Worm (Caenorhabditis elegans) whole organism, L4 larva: ENCODE data around the gene clec-2.

Source experiments
- F26F4.8 ChIP-seq: fragments of 200-800 bp; sonication (Bioruptor generic); conservative IDR thresholded peaks from 2 replicates; pipeline ENCODE4 v1.3.6; 2022; ENCODE audit warnings: missing genetic modification characterization, missing compliant biosample characterization
- F37D6.2 ChIP-seq: sonication (generic microtip); optimal IDR thresholded peaks from 2 replicates; lab custom pipeline; 2016; ENCODE audit warnings: mild to moderate bottlenecking, missing genetic modification characterization, missing compliant biosample characterization
- R02D3.7 ChIP-seq: fragments of 150-350 bp; sonication (generic microtip); optimal IDR thresholded peaks from 3 replicates; lab custom pipeline; 2014; ENCODE audit warnings: missing biosample characterization, missing genetic modification characterization
- Y48G9A.11 ChIP-seq: fragments of 200-800 bp; sonication (Bioruptor generic); IDR thresholded peaks from 2 replicates; pipeline ENCODE4 v1.3.6; 2022; ENCODE audit warnings: missing genetic modification reagents, missing genetic modification characterization, missing compliant biosample characterization
- Y75B8A.6 ChIP-seq: fragments of 200-800 bp; sonication (Bioruptor generic); IDR thresholded peaks from 2 replicates; pipeline ENCODE4 v1.3.6; 2022; ENCODE audit warnings: missing genetic modification reagents, missing genetic modification characterization, missing compliant biosample characterization
- ZK546.5 ChIP-seq, 2 experiments: sonication (generic microtip); optimal IDR thresholded peaks; 2 replicates each; lab custom pipeline; 2017; ENCODE audit warnings: missing biosample characterization in 2 of 2, missing genetic modification characterization in 2 of 2
- ama-1 ChIP-seq: fragments of 150-350 bp; optimal IDR thresholded peaks from 2 replicates; lab custom pipeline; 2014; ENCODE audit warnings: inconsistent platforms, mixed read lengths
- arid-1 ChIP-seq: fragments of 200-800 bp; sonication (Bioruptor generic); conservative IDR thresholded peaks from 2 replicates; pipeline ENCODE4 v1.3.6; 2022; ENCODE audit warnings: missing genetic modification reagents, missing genetic modification characterization, missing compliant biosample characterization
- ceh-44 ChIP-seq: fragments of 200-800 bp; sonication (Bioruptor generic); IDR thresholded peaks from 2 replicates; pipeline ENCODE4 v1.3.6; 2022; ENCODE audit warnings: missing genetic modification reagents, missing genetic modification characterization, missing compliant biosample characterization
- ceh-82 ChIP-seq: sonication (generic microtip); optimal IDR thresholded peaks from 2 replicates; lab custom pipeline; 2017; ENCODE audit warnings: missing biosample characterization, missing genetic modification characterization
- ctbp-1 ChIP-seq: fragments of 200-800 bp; sonication (Bioruptor generic); IDR thresholded peaks from 2 replicates; pipeline ENCODE4 v1.3.6; 2022; ENCODE audit warnings: missing genetic modification reagents, missing genetic modification characterization, missing compliant biosample characterization
- daf-12 ChIP-seq: fragments of 150-350 bp; optimal IDR thresholded peaks from 2 replicates; lab custom pipeline; 2014; ENCODE audit warnings: missing biosample characterization, missing genetic modification reagents, missing genetic modification characterization
- dmd-8 ChIP-seq: fragments of 200-800 bp; sonication (Bioruptor generic); IDR thresholded peaks from 2 replicates; pipeline ENCODE4 v1.3.6; 2022; ENCODE audit warnings: missing genetic modification characterization, missing compliant biosample characterization
- dmd-9 ChIP-seq: fragments of 200-800 bp; sonication (Bioruptor generic); IDR thresholded peaks from 2 replicates; pipeline ENCODE4 v1.3.6; 2022; ENCODE audit warnings: missing genetic modification reagents, missing genetic modification characterization, missing compliant biosample characterization
- dpl-1 ChIP-seq: fragments of 150-350 bp; optimal IDR thresholded peaks from 2 replicates; lab custom pipeline; 2014; ENCODE audit warnings: missing biosample characterization, missing genetic modification reagents, missing genetic modification characterization
- duxl-1 ChIP-seq: sonication (generic microtip); optimal IDR thresholded peaks from 2 replicates; lab custom pipeline; 2016; ENCODE audit warnings: mild to moderate bottlenecking, missing genetic modification characterization, moderate library complexity, missing compliant biosample characterization; ENCODE audit not compliant: poor library complexity
- egl-43 ChIP-seq: fragments of 200-800 bp; sonication (Bioruptor generic); IDR thresholded peaks from 2 replicates; pipeline ENCODE4 v1.3.6; 2022; ENCODE audit warnings: missing genetic modification reagents, missing genetic modification characterization, missing compliant biosample characterization
- fos-1 ChIP-seq: fragments of 150-350 bp; optimal IDR thresholded peaks from 2 replicates; lab custom pipeline; 2014; ENCODE audit warnings: missing biosample characterization, missing genetic modification characterization
- hlh-11 ChIP-seq: fragments of 200-800 bp; sonication (Bioruptor generic); optimal IDR thresholded peaks from 2 replicates; lab custom pipeline; 2018; ENCODE audit warnings: mild to moderate bottlenecking, missing genetic modification characterization, missing compliant biosample characterization
- lim-7 ChIP-seq: fragments of 200-800 bp; sonication (Bioruptor generic); IDR thresholded peaks from 2 replicates; pipeline ENCODE4 v1.3.6; 2022; ENCODE audit warnings: missing genetic modification characterization, missing compliant biosample characterization
- lin-15B ChIP-seq: fragments of 150-350 bp; sonication (generic microtip); optimal IDR thresholded peaks from 3 replicates; lab custom pipeline; 2014; ENCODE audit warnings: missing biosample characterization, missing genetic modification characterization
- lin-38 ChIP-seq: fragments of 200-800 bp; sonication (Bioruptor generic); IDR thresholded peaks from 2 replicates; pipeline ENCODE4 v1.3.6; 2022; ENCODE audit warnings: missing genetic modification reagents, missing genetic modification characterization, missing compliant biosample characterization
- lir-3 ChIP-seq: sonication (generic microtip); optimal IDR thresholded peaks from 2 replicates; lab custom pipeline; 2016; ENCODE audit warnings: mild to moderate bottlenecking, missing genetic modification characterization, missing compliant biosample characterization
- mdl-1 ChIP-seq, 2 experiments: fragments of 150-350 bp in 1 of 2; sonication (generic microtip) in 1 of 2; optimal IDR thresholded peaks; 2 replicates each; lab custom pipeline; 2014 to 2017; ENCODE audit warnings: missing biosample characterization in 2 of 2, missing genetic modification characterization in 2 of 2
- mdt-29 ChIP-seq: fragments of 200-800 bp; sonication (Bioruptor generic); IDR thresholded peaks from 2 replicates; pipeline ENCODE4 v1.3.6; 2022; ENCODE audit warnings: missing genetic modification reagents, missing genetic modification characterization, missing compliant biosample characterization
- mes-2 ChIP-seq: sonication (generic microtip); optimal IDR thresholded peaks from 2 replicates; lab custom pipeline; 2016; ENCODE audit warnings: missing genotype, mild to moderate bottlenecking, missing genetic modification characterization, missing compliant biosample characterization; ENCODE audit not compliant: poor library complexity, severe bottlenecking
- mxl-2 ChIP-seq: fragments of 200-800 bp; sonication (Bioruptor generic); conservative IDR thresholded peaks from 2 replicates; pipeline ENCODE4 v1.3.6; 2022; ENCODE audit warnings: missing genetic modification reagents, missing genetic modification characterization, missing compliant biosample characterization
- nhr-48 ChIP-seq: sonication (generic microtip); optimal IDR thresholded peaks from 2 replicates; lab custom pipeline; 2016; ENCODE audit warnings: mild to moderate bottlenecking, missing genetic modification characterization, missing compliant biosample characterization
- set-16 ChIP-seq: fragments of 200-800 bp; sonication (Bioruptor generic); IDR thresholded peaks from 2 replicates; pipeline ENCODE4 v1.3.6; 2022; ENCODE audit warnings: missing genetic modification reagents, missing genetic modification characterization, missing compliant biosample characterization
- tag-97 ChIP-seq: fragments of 200-800 bp; sonication (Bioruptor generic); IDR thresholded peaks from 2 replicates; pipeline ENCODE4 v1.3.6; 2022; ENCODE audit warnings: missing genetic modification characterization, missing compliant biosample characterization
- unc-130 ChIP-seq: sonication (generic microtip); optimal IDR thresholded peaks from 2 replicates; lab custom pipeline; 2016; ENCODE audit warnings: missing genetic modification reagents, missing genetic modification characterization, missing compliant biosample characterization
- unc-39 ChIP-seq: sonication (generic microtip); optimal IDR thresholded peaks from 2 replicates; lab custom pipeline; 2017; ENCODE audit warnings: missing biosample characterization, missing genetic modification characterization
- unc-62 ChIP-seq, 3 experiments: fragments of 150-350 bp in 1 of 3; sonication (generic microtip); optimal IDR thresholded peaks in 2 of 3; peaks in 1 of 3; 1 replicate in 1 of 3; 2 replicates in 2 of 3; lab custom pipeline; 2014 to 2017; ENCODE audit warnings: missing biosample characterization in 3 of 3, missing genetic modification characterization in 3 of 3, missing genetic modification reagents in 3 of 3, missing genotype in 1 of 3
- zfp-2 ChIP-seq: sonication (generic microtip); optimal IDR thresholded peaks from 2 replicates; lab custom pipeline; 2016; ENCODE audit warnings: mild to moderate bottlenecking, missing genetic modification characterization, missing compliant biosample characterization
- zip-2 ChIP-seq: fragments of 150-350 bp; optimal IDR thresholded peaks from 2 replicates; lab custom pipeline; 2014; ENCODE audit warnings: missing biosample characterization, missing genetic modification characterization
- ztf-11 ChIP-seq: fragments of 150-350 bp; optimal IDR thresholded peaks from 2 replicates; lab custom pipeline; 2014; ENCODE audit warnings: missing biosample characterization, missing genetic modification characterization

Gene clec-2

DNA sequence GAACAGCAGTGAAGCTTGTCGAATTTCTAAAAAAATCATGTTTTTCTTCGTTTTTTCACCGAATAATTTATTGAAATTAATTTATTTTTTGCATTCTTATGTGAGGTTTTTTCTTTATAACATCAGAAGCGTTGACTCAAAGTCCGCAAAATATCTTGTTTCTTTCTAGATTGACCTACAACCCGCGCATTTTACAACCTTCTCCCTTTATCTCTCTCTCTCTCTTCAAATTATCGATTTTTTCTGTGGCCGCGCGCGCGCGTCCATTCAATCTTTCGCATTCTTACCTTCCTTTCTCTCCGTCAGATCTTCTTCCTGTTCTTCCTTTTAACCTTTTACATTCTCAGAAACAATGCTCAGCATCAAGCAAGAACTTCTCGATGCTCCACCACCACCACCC lies 17.7 kb downstream of the clec-2 start, which contains the start of gene lido-12:
TSS of gene lido-12 (plus strand) at position 301 of the 400 bp plus-strand sequence.
- TF ChIP-seq dpl-1 (GFP tag; lab: Kevin White, UChicago) = no peak
- no peak for TF ChIP-seq lir-3
- TF ChIP-seq mdl-1 (tag; optimal IDR thresholded peaks at IDR 0.05; lab: Kevin White, UChicago) = no peak
- TF ChIP-seq lim-7 (GFP tag; lab: Robert Waterston, UW) = no peak
- TF ChIP-seq unc-39 = no peak
- TF ChIP-seq, all 104 proteins: peak for 0

DNA sequence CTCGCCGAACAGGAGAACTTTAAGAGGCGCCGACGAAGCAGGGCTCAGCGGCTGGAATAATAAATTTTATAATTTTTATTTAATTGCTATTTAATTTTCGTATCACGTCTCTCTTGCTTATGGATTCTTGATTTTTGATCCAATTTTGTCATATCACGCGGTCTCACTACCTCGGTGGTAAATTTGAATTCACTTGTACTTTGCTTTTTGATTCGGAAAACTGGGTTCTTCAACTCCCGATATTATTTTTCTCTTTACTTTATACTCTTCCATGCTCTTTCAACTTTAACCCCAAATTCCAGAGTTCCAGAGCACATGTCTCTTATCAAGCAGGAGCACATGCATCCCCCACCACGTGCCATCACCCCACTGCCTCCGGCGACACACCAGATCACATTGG lies 19.6 kb downstream of the clec-2 start, which contains the start of gene lido-11:
TSS of gene lido-11 (plus strand) at position 301 of the 400 bp plus-strand sequence.
- TF ChIP-seq ceh-82 (tag; lab: Kevin White, UChicago) (no peak), dpl-1 (GFP tag; lab: Kevin White, UChicago) (no peak), egl-43 (no peak), fos-1 (tag; lab: Kevin White, UChicago) (no peak), Y48G9A.11 (GFP tag; lab: Robert Waterston, UW) (no peak), dmd-9 (GFP tag; lab: Robert Waterston, UW) (no peak)
- TF ChIP-seq, all 104 proteins: peak for 0

DNA sequence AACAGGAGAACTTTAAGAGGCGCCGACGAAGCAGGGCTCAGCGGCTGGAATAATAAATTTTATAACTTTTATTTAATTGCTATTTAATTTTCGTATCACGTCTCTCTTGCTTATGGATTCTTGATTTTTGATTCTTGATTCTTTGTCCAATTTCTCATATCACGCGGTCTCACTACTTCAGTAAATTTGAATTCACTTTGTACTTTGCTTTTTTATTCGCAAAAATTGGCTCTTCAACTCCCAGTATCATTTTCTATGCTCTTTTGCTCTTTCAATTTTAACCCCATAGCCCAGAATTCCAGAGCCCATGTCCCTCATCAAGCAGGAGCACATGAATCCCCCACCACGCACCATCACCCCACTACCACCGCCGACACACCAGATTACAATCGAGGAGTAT lies 21.0 kb downstream of the clec-2 start, which contains the start of gene lido-10:
TSS of gene lido-10 (plus strand) at position 301 of the 400 bp plus-strand sequence.
- TF ChIP-seq zip-2 (tag; lab: Kevin White, UChicago) (no peak), F37D6.2 (no peak), lin-15B (tag; lab: Kevin White, UChicago) (no peak), Y75B8A.6 (no peak), tag-97 (GFP tag; lab: Robert Waterston, UW) (no peak), ceh-44 (GFP tag; lab: Robert Waterston, UW) (no peak), hlh-11 (tag; lab: Kevin White, UChicago) (no peak), nhr-48 (tag; lab: Kevin White, UChicago) (no peak), daf-12 (tag; lab: Kevin White, UChicago) (no peak), F26F4.8 (no peak), unc-62 (GFP tag; optimal IDR thresholded peaks at IDR 0.05 in 1 of 2; lab: Kevin White, UChicago) (no peak), unc-62 (tag; optimal IDR thresholded peaks at IDR 0.05; lab: Kevin White, UChicago) (no peak), lin-38 (GFP tag; lab: Robert Waterston, UW) (no peak), R02D3.7 (no peak), egl-43 (no peak), ZK546.5 (tag; optimal IDR thresholded peaks at IDR 0.05; lab: Kevin White, UChicago) (no peak), arid-1 (GFP tag; lab: Robert Waterston, UW) (no peak), mes-2 (no peak), set-16 (GFP tag; lab: Robert Waterston, UW) (no peak)

DNA sequence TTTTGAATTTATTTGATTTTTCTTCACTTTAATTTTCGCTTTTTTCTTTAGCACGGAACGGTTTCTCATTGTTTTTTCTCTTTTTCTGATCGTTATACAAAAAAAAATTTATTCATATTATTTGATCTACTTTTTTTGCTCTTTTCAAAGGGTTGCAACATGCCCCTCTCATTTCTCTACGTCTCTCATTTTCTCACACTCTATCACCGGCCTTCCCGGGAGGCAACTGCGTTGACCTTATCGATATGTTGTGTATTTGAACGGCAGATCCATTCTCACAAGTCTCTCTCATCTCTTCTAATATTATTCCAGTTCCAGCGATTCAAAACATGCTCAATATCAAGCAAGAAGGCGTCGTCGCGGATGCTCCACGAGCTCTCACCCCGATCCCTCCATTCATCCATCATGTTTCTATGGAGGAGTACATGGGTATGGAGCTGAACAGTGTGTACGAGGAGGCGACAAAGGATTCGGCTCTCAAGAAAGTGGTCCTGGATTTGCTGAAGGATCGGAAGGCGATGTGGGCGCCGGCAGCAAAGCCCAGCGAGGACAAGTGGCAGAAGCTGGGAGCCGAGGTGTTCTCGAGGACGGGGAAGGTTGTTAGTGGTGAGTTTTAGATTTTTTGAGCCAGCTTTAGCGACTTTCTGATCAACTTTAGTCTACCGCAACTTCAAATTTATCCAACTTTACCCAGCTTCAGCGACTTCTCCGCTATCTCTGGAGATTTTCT lies 22.5 kb downstream of the clec-2 start, which contains the start of gene lido-9:
TSS of gene lido-9 (plus strand) at position 234 of the 730 bp plus-strand sequence.
- 0 out of 2 replicates have a peak, but pooled peaks have one; percentile 4 for TF ChIP-seq dmd-8 (GFP tag; lab: Robert Waterston, UW)
- peak; percentile 38 for TF ChIP-seq duxl-1
- TF ChIP-seq ama-1 (lab: Kevin White, UChicago) = no peak
- no peak for TF ChIP-seq zfp-2 (tag; lab: Kevin White, UChicago)
- no peak for TF ChIP-seq ctbp-1 (GFP tag; lab: Robert Waterston, UW)
- TF ChIP-seq mxl-2 (GFP tag; lab: Robert Waterston, UW) = no peak
- TF ChIP-seq unc-130 (GFP tag; lab: Kevin White, UChicago) = no peak
- no peak for TF ChIP-seq ztf-11 (tag; lab: Kevin White, UChicago)
- TF ChIP-seq set-16 (GFP tag; lab: Robert Waterston, UW) = peak; percentile 67
- no peak for TF ChIP-seq lim-7 (GFP tag; lab: Robert Waterston, UW)
- TF ChIP-seq mdt-29 (GFP tag; lab: Robert Waterston, UW) = no peak
- TF ChIP-seq, all 104 proteins: peak for 3
